Worm (Caenorhabditis elegans): ENCODE results near the gene C34F6.11.
A peak's percentile ranks its signal among the peaks of the same experiment; 100 is the strongest.

The C34F6.11 gene

DNA sequence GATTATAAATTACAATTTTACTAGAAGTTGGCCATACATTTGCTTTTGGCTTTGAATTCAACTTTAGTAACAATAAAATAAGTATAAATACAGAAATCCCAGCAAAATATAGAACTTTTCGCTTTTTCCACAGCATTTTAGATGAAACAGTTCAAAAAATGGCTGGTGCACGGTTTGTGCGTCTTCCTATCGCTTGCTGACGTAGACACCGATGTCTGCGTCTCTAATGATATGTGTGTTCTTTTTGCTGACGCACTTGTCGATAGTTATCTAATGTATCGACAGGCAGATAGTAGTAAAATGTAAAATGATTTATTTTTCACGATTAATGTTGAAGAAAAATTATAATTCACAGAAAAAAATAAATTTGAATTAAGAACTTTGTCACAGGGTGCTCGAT is 3.2 kb upstream of the C34F6.11 start, which contains the start of gene hst-2 (continued):
- TF ChIP-seq zip-2 (tag; optimal IDR thresholded peaks at IDR 0.05) (peak; percentile 8), vab-7 (GFP tag; IDR thresholded peaks at IDR 0.05) (no peak), lin-29 (GFP tag; IDR thresholded peaks at IDR 0.05) (0 out of 2 replicates have a peak, but pooled peaks have one; percentile 67), F37D6.2 (tag; optimal IDR thresholded peaks at IDR 0.05) (peak; percentile 68), php-3 (GFP tag; IDR thresholded peaks at IDR 0.05) (peak; percentile 81), ztf-7 (tag; optimal IDR thresholded peaks at IDR 0.05) (peak; percentile 79), sdz-12 (GFP tag; optimal IDR thresholded peaks at IDR 0.05) (no peak), tag-97 (GFP tag; IDR thresholded peaks at IDR 0.05) (no peak), nhr-6 (tag; optimal IDR thresholded peaks at IDR 0.05) (peak; percentile 56), daf-16 (GFP tag; optimal IDR thresholded peaks at IDR 0.05) (peak; percentile 18 to 70), daf-16 (tag; optimal IDR thresholded peaks at IDR 0.05) (peak; percentile 61), zag-1 (tag; optimal IDR thresholded peaks at IDR 0.05) (no peak), ces-1 (GFP tag; optimal IDR thresholded peaks at IDR 0.05) (peak; percentile 9), fkh-10 (GFP tag; optimal IDR thresholded peaks at IDR 0.05) (peak; percentile 59), lsy-2 (tag; optimal IDR thresholded peaks at IDR 0.05) (peak in 1 of 2 experiments; percentile 92), ceh-28 (tag; optimal IDR thresholded peaks at IDR 0.05) (no peak), F10B5.3 (tag; optimal IDR thresholded peaks at IDR 0.05) (peak; percentile 86), mdl-1 (tag; optimal IDR thresholded peaks at IDR 0.05) (peak in 1 of 2 experiments; percentile 38), ceh-44 (GFP tag; IDR thresholded peaks at IDR 0.05) (no peak), zfp-3 (GFP tag; conservative IDR thresholded peaks at IDR 0.05) (peak; percentile 66; the same call in 1 of the 2 replicates), mdt-29 (GFP tag; IDR thresholded peaks at IDR 0.05) (peak; percentile 68; the same call in 1 of the 2 replicates), nhr-42 (GFP tag; IDR thresholded peaks at IDR 0.05) (peak; percentile 80), hmg-1.1 (GFP tag; IDR thresholded peaks at IDR 0.05) (peak; percentile 89), nhr-11 (tag; optimal IDR thresholded peaks at IDR 0.05) (peak; percentile 74), snpc-1.2 (GFP tag; IDR thresholded peaks at IDR 0.05) (no peak), tra-1 (GFP tag; IDR thresholded peaks at IDR 0.05) (peak; percentile 80; the same call in 1 of the 2 replicates), lin-13 (GFP tag; optimal IDR thresholded peaks at IDR 0.05) (peak; percentile 58), jun-1 (tag; optimal IDR thresholded peaks at IDR 0.05) (peak; percentile 63), nhr-48 (tag; optimal IDR thresholded peaks at IDR 0.05) (peak; percentile 78), egl-43 (GFP tag; IDR thresholded peaks at IDR 0.05) (peak; percentile 66; the same call in 1 of the 2 replicates), hlh-30 (tag; optimal IDR thresholded peaks at IDR 0.05; ENCODE audit: insufficient read depth) (peak; percentile 76), mxl-3 (GFP tag; optimal IDR thresholded peaks at IDR 0.05) (peak; percentile 45), dve-1 (tag; optimal IDR thresholded peaks at IDR 0.05; ENCODE audit: insufficient read depth) (peak; percentile 96), ceh-82 (tag; optimal IDR thresholded peaks at IDR 0.05) (no peak), nhr-28 (tag; optimal IDR thresholded peaks at IDR 0.05) (peak; percentile 71), nhr-102 (tag; optimal IDR thresholded peaks at IDR 0.05) (peak; percentile 93), mes-2 (tag; optimal IDR thresholded peaks at IDR 0.05; ENCODE audit: poor library complexity, severe bottlenecking) (peak; percentile 90), rbr-2 (tag; optimal IDR thresholded peaks at IDR 0.05) (peak; percentile 89), dmd-9 (GFP tag; IDR thresholded peaks at IDR 0.05) (no peak), saeg-2 (GFP tag; IDR thresholded peaks at IDR 0.05) (peak; percentile 70), spr-1 (tag; optimal IDR thresholded peaks at IDR 0.05) (peak; percentile 79), madf-5 (GFP tag; IDR thresholded peaks at IDR 0.05) (no peak), nhr-25 (tag; optimal IDR thresholded peaks at IDR 0.05; ENCODE audit: borderline replicate concordance, insufficient read depth) (peak; percentile 31), dpl-1 (GFP tag; optimal IDR thresholded peaks at IDR 0.05) (peak; percentile 76), skn-1 (tag; optimal IDR thresholded peaks at IDR 0.05) (no peak)

All from whole organism, L4 larva.